Fruit fly (Drosophila melanogaster): Measurements from ENCODE around the gene CG9886.

DNA sequence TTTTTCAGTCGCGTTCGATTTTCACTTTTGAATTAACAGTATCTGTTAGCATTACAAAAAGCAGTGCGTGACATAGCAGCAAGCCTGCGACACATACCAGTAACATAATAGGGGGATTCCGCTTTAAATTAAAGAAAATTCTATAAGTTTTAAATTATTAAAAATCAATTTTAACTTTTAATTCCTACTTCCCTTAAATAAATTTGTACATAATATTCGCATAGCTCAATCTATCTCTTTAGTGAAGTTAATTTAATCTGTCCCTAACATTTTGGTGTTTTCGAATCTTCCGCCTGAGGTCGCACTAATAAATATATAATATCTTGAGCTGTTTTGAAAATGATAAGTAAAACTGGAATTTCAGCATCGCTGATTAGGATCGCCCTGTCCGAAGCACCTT, at the start of gene CG9886:
- TF ChIP-seq Ets21C (GFP tag; optimal IDR thresholded peaks at IDR 0.05) (peak; percentile 7), cyc (GFP tag; optimal IDR thresholded peaks at IDR 0.05) (peak; percentile 42), Hr39 (GFP tag; optimal IDR thresholded peaks at IDR 0.05) (peak; percentile 34), fkh (GFP tag; optimal IDR thresholded peaks at IDR 0.05) (no peak), CG11762 (GFP tag; optimal IDR thresholded peaks at IDR 0.05; ENCODE audit: insufficient read depth) (no peak), Sox102F (GFP tag; optimal IDR thresholded peaks at IDR 0.05) (peak; percentile 36), vri (GFP tag; optimal IDR thresholded peaks at IDR 0.05) (peak; percentile 37), Hr38 (GFP tag; optimal IDR thresholded peaks at IDR 0.05) (no peak)

Measured in whole organism, prepupa.